Worm (Caenorhabditis elegans): ENCODE measurements around the gene pyt-1.

ce11 chrV:10246967-10247366, 17.8 kb upstream of the pyt-1 start:
- TF ChIP-seq aly-2 (tag; optimal IDR thresholded peaks at IDR 0.05): no peak
- no peak for TF ChIP-seq nhr-28 (tag; optimal IDR thresholded peaks at IDR 0.05)
- no peak for TF ChIP-seq ZK546.5 (tag; optimal IDR thresholded peaks at IDR 0.05)
- no peak for TF ChIP-seq snpc-4 (tag; optimal IDR thresholded peaks at IDR 0.05)
- no peak for TF ChIP-seq nhr-42 (GFP tag; IDR thresholded peaks at IDR 0.05)
- TF ChIP-seq nhr-76 (tag; optimal IDR thresholded peaks at IDR 0.05): no peak
